Fruit fly (Drosophila melanogaster) whole organism, wandering third instar larva: ENCODE results near the gene CG33770.
"Not testable (repeated sequence)": the region's sequence is repeated elsewhere in the genome, so short reads cannot be mapped to it uniquely, and the experiment has no call there.

ENCODE experiments used
- Abd-B ChIP-seq: fragments of >200 bp; optimal IDR thresholded peaks from 2 replicates; lab custom pipeline; 2017; ENCODE audit warnings: missing biosample characterization, missing genetic modification characterization
- CrebA ChIP-seq: fragments of 200-800 bp; sonication (Bioruptor generic); optimal IDR thresholded peaks from 2 replicates; lab custom pipeline; 2016; ENCODE audit warnings: missing biosample characterization, mild to moderate bottlenecking, missing genetic modification characterization, borderline replicate concordance
- Hnf4 ChIP-seq: fragments of 200-800 bp; sonication (Bioruptor generic); optimal IDR thresholded peaks from 2 replicates; lab custom pipeline; 2016; ENCODE audit warnings: missing biosample characterization, mild to moderate bottlenecking, missing genetic modification characterization
- Myc ChIP-seq: fragments of >200 bp; optimal IDR thresholded peaks from 2 replicates; lab custom pipeline; 2017
- OdsH ChIP-seq: fragments of 200-800 bp; sonication (Bioruptor generic); optimal IDR thresholded peaks from 2 replicates; lab custom pipeline; 2016; ENCODE audit warnings: missing biosample characterization, mild to moderate bottlenecking, missing genetic modification characterization
- Vsx2 ChIP-seq: fragments of 200-300, 225-300 bp; sonication (Bioruptor generic); optimal IDR thresholded peaks from 2 replicates; lab custom pipeline; 2018; ENCODE audit warnings: missing biosample characterization, missing genetic modification characterization; ENCODE audit not compliant: partially characterized antibody
- brk ChIP-seq: fragments of 200-800 bp; sonication (Bioruptor generic); optimal IDR thresholded peaks from 2 replicates; lab custom pipeline; 2016; ENCODE audit warnings: missing biosample characterization, mild to moderate bottlenecking, missing genetic modification characterization
- dsf ChIP-seq: sonication (Bioruptor generic); optimal IDR thresholded peaks from 2 replicates; lab custom pipeline; 2016; ENCODE audit warnings: missing biosample characterization, missing genetic modification characterization, borderline replicate concordance
- ey ChIP-seq: fragments of 200-800 bp; sonication (Bioruptor generic); optimal IDR thresholded peaks from 2 replicates; lab custom pipeline; 2016; ENCODE audit warnings: missing biosample characterization, missing genetic modification characterization
- foxo ChIP-seq, 2 experiments: fragments of 200-800 bp; sonication (Bioruptor generic); optimal IDR thresholded peaks; 2 replicates in 1 of 2; 3 replicates in 1 of 2; lab custom pipeline; 2016 to 2017; ENCODE audit warnings: missing biosample characterization in 2 of 2, missing genetic modification characterization in 2 of 2
- h ChIP-seq: fragments of 200-800 bp; sonication (Bioruptor generic); optimal IDR thresholded peaks from 3 replicates; lab custom pipeline; 2016; ENCODE audit warnings: missing biosample characterization, mild to moderate bottlenecking, missing genetic modification characterization
- pan ChIP-seq: fragments of >200 bp; optimal IDR thresholded peaks from 2 replicates; lab custom pipeline; 2017
- psq ChIP-seq: fragments of 200-800 bp; sonication (Bioruptor generic); optimal IDR thresholded peaks from 3 replicates; lab custom pipeline; 2017; ENCODE audit warnings: missing biosample characterization, mild to moderate bottlenecking, missing genetic modification characterization, moderate library complexity
- sv ChIP-seq: fragments of 200-800 bp; sonication (Bioruptor generic); optimal IDR thresholded peaks from 3 replicates; lab custom pipeline; 2016; ENCODE audit warnings: missing biosample characterization, missing genetic modification characterization
- tai ChIP-seq: sonication (Bioruptor generic); optimal IDR thresholded peaks from 2 replicates; lab custom pipeline; 2016; ENCODE audit warnings: missing biosample characterization, missing genetic modification characterization

CG33770 gene

DNA sequence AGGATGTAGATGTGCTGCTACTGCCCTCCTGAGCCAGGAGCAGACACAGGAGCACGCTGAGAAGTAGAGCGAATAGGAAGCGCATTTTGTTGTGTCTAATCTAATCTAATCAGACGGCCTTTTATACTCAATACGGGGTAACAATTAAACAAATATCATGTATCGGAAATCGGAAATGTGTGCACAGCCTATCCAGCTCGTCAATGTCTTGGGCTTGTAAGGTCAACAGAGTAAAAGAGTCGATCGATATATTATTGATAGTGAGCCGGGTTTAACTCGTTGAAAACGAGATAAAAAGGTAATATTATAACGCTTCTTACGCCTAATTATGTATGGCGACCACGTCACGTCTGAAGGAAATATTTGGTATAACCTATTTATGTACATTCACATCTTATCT is 44.0 kb downstream of the CG33770 start, which contains the start of gene CG14454:
Gene CG14454, minus strand, starts transcription at position 101 of the 400 bp plus-strand sequence.
- TF ChIP-seq brk, h, OdsH (GFP tag; lab: Kevin White, UChicago): not testable (repeated sequence)

dm6 chr3L:22693712-22694111 is 45.2 kb downstream of the CG33770 start, which contains the start of the genes CG12546 and CG14453:
Gene CG12546 (minus strand): TSS chr3L:22693812.
Gene CG14453 (plus strand): TSS chr3L:22694083.
- TF ChIP-seq brk (GFP tag; lab: Kevin White, UChicago) (no peak), tai (GFP tag; lab: Kevin White, UChicago) (no peak)

DNA sequence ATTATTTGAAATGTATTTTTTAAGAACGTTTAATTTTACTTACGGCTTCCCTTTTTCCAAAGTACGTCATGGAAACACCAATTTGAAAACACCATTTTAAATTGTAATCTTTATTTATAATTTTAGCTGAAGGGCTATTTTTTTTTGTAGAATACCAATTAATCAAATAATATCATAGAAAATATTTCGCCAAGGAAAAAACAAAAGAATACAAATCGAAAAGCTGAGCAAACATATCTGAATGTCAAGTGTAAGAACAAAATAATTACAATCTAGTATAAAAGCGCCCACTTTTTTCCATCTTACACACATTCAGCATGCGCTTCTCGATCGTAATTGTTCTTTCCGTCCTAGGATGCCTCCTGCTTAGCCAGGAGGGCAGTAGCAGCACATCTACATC is 47.2 kb downstream of the CG33770 start, which contains the start of gene CG14452:
Gene CG14452, plus strand, starts transcription at position 301 of the 400 bp plus-strand sequence.
- TF ChIP-seq psq (GFP tag; lab: Kevin White, UChicago) (no peak), foxo (GFP tag; optimal IDR thresholded peaks at IDR 0.05; lab: Kevin White, UChicago) (no peak), Abd-B (GFP tag; lab: Kevin White, UChicago) (no peak), Hnf4 (GFP tag; lab: Kevin White, UChicago) (no peak), ey (GFP tag; lab: Kevin White, UChicago) (no peak), CrebA (GFP tag; lab: Kevin White, UChicago) (no peak), Myc (lab: Kevin White, UChicago) (no peak), dsf (GFP tag; lab: Kevin White, UChicago) (no peak)

dm6 chr3L:22696930-22697329 is 48.5 kb downstream of the CG33770 start, which contains the start of gene CG32453:
Gene CG32453 (plus strand): TSS chr3L:22697230.
- TF ChIP-seq pan (lab: Kevin White, UChicago); sv (GFP tag; lab: Kevin White, UChicago); Vsx2: not testable (repeated sequence)
